Worm (Caenorhabditis elegans): ENCODE measurements around the gene gab-1.

ce11 chrIII:12829068-12829467 is 49.5 kb upstream of the gab-1 start, which contains the start of gene Y37D8A.3:
- TF ChIP-seq daf-19 (GFP tag; conservative IDR thresholded peaks at IDR 0.05) (no peak), fkh-10 (GFP tag; optimal IDR thresholded peaks at IDR 0.05) (no peak), ceh-82 (tag; optimal IDR thresholded peaks at IDR 0.05) (no peak), unc-130 (GFP tag; optimal IDR thresholded peaks at IDR 0.05) (no peak), nhr-42 (GFP tag; IDR thresholded peaks at IDR 0.05) (no peak), D1046.2 (GFP tag; IDR thresholded peaks at IDR 0.05) (no peak)

Measured in whole organism, L4 larva.